Fruit fly (Drosophila melanogaster) whole organism, larva: ENCODE measurements around the gene CG1492.

Source experiments
- noc ChIP-seq: fragments of 200-800 bp; sonication (Bioruptor generic); optimal IDR thresholded peaks from 3 replicates; lab custom pipeline; 2019; ENCODE audit warnings: missing biosample characterization, mild to moderate bottlenecking, missing genetic modification characterization, moderate library complexity

CG1492 gene

DNA sequence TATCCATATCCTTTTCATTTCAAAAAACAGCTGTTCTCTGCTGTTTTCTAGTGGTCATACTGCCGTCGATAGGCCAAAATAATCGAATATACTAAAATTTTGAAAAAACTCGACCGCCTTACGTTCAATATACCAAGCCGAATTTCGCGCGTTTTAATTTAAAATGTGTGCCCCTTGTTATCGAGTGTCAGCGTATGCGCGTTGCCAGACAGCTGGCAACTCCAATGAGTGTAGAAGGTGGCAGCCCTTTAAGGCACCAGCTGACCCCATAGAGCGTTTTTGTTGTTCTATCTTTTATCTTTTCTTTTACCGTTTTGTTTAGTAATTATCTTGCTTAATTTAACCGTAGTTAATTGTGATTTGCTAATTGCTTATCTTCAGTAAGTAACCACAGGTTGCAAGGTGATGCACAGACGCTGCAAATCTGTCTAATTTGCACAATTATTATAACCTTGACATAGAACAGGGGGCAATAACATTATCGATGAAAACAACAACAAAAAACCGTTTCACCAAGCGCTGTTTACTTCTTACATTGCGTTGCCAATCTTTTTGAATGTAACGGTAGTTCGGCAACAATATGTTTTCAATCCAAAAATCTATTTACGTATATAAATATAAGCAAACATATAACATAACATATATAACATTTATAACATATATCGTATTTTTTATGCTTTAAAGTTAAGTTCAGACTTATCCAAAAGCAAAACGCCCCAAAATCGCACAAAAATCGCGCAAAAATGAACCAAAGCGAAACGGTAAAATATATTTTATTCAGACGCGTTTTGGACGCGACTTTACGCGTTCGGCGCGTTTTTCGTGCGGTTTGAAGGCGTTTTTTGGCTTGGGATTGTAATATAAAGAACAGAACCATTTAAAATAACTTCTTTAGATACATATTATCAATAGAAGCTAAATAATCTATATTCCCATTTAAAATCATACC lies at the start of gene CG1492, which contains the start of gene regucalcin:
Gene CG1492 (minus strand): TSS at position 63 of the 949 bp plus-strand sequence.
Gene regucalcin (plus strand): TSS at position 229 of the 949 bp plus-strand sequence.
- no peak for TF ChIP-seq noc (tag; lab: Kevin White, UChicago)

DNA sequence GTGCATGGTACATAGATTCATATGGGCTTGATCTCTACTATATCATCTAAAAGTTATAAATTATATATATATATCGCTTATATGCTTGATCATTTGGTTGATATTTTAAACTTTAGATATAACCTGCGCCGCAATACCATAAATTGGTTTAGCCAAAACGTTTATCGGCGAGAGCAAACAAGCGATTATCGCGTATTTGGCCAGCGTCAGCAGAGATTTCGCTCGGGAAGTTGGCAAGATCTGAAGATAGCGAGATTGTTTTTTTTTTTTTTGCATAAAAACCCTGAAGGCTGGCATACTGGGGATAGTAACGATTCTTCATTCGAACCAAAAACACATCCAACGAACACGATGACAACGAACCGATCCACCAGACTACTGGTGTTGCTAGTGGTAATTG lies 47.5 kb upstream of the CG1492 start, which contains the start of gene Muc11A:
Gene Muc11A (plus strand): TSS at position 301 of the 400 bp plus-strand sequence.
- no peak for TF ChIP-seq noc (tag; lab: Kevin White, UChicago)

DNA sequence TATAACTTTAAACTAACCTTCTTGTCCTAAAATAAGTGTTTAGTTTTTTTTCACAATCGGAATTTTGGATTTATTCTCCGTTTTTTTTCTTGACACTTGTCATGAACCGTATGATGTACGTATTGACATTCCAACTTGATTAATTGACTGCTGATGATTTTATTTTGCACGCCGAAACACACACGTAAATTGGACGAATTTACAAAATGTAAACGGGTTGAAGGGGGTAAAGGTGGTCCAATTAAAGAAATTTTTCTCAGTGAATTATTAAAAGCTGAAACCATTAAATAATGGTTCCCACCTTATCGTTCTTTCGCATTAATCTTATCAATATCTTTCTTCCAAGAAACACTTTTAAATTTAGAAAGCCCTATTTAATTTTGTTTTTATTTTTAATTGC lies 44.5 kb upstream of the CG1492 start, which contains the start of gene Uch-L5R:
Gene Uch-L5R (minus strand): TSS at position 101 of the 400 bp plus-strand sequence.
- TF ChIP-seq noc (tag; lab: Kevin White, UChicago), result no peak

DNA sequence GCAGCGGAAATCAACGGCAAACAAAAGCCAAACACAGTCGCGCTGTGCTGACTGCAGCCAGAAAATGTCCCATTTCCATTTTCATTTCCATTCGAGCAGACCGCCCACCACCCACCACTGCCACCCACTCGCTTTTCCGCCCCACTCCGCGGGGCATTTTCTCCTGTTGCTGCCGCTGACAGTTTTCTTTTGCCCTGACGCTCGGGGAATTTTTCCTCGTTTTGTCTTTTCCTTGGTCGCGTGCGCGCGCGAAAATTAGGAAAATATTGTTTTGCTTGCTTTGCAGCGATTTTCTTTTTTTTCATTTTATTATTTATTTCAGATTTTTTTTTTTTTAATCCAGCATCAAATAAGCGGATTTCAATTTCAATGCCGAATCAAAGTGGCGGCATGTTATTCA lies 38.3 kb upstream of the CG1492 start:
- TF ChIP-seq noc (tag; lab: Kevin White, UChicago), result no peak

DNA sequence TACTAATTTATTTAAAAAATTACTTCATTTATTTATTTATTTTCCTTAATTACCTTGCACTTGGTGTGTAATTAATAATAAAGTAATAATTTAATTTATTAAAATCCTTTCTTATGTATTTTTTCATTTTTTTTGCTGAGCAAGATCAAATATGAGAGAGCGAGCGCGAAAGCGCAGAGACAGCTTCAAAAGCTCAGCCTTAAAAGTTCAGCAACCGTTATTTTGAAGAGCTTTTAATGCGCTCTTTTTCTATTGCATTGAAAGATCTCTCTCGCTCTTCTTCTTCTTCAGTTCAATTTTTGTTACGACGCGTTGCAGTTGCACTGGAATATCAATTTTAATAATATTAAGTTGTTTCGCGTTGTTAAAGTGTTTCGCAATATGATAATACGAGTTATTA lies 31.4 kb upstream of the CG1492 start, which contains the start of gene Ten-a:
Gene Ten-a (plus strand): TSS at position 301 of the 400 bp plus-strand sequence.
- no peak for TF ChIP-seq noc (tag; lab: Kevin White, UChicago)

DNA sequence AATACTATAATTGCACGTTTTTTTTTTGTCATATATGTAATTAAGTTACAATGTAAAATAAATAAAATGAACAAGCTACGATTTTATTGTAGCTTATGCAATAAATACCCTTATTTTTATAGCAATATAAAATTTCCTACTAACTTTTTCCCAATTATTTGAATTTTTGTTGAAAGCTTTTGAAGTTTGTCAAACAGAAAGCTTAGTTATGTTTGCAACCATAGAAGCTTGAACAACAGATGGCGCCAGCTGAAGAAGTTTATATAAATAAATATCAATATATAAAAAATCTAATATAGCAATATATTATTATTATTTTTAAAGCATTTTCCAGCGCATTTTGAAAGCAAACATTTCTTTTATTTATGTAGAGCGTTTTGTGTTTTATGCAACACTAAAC lies 23.2 kb upstream of the CG1492 start:
- TF ChIP-seq noc (tag; lab: Kevin White, UChicago), result no peak

DNA sequence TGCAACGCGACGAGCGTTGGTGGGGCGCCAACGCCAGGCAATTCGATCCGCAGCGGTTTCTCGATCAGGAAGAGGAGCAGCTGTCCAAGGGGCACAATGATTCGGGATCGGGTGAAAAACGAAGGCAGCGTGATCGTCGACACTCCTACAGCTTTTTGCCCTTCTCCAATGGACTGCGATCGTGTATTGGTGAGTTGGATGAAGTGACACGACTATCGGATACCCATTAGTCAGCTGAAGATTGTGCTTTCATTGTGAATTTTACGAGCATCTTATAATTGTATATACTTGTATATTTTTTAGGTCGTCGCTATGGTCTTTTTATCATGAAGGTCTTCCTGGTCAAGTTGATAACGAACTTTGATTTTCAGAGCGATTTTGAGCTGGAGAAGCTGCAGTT lies 22.7 kb upstream of the CG1492 start:
- no peak for TF ChIP-seq noc (tag; lab: Kevin White, UChicago)

DNA sequence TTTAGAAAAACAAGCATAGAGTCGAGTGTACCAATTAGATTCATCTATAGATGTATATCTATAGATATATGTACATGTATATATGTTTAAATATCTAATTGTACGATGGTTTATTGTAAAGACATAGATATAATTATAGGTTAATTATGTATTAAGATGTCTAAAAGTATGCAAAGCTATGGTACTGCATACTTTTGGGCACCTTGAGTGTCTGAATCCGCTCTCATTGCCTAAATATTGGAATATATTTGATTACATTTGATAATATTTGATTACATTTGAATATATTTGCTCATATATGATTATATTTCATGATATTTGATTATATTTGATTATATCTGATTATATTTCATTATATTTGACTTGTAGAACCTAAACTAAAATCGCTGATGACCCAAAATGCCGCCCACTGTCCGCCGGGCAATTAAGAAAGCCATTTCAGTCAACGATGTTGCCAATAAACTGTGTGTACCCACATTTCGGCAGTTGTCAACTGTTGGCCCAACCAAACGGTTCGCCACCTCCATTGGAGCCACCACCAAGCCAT lies 20.2 kb upstream of the CG1492 start, which contains the start of gene Cyp318a1:
Gene Cyp318a1 (plus strand): TSS at position 497 of the 547 bp plus-strand sequence.
- TF ChIP-seq noc (tag; lab: Kevin White, UChicago), result no peak

DNA sequence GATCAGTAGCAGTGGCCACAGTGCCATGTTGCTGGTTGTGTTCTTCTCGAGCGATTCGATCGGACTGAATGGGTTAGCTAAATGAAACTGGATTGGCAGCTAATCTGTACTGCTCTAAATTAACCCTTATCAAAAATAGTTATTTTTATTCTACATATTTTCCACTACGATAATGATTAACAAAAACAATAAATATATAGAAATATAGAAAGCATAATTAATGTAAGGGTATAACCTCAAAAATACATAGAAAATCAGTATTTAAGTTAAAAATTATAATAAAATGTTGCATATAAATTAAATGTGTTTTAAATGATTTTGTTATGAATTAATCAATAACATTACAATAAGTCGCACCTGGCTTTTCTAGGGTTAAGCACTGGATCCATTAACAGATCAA lies 19.4 kb upstream of the CG1492 start, which contains the start of gene Cyp311a1:
Gene Cyp311a1 (minus strand): TSS at position 66 of the 400 bp plus-strand sequence.
- no peak for TF ChIP-seq noc (tag; lab: Kevin White, UChicago)

DNA sequence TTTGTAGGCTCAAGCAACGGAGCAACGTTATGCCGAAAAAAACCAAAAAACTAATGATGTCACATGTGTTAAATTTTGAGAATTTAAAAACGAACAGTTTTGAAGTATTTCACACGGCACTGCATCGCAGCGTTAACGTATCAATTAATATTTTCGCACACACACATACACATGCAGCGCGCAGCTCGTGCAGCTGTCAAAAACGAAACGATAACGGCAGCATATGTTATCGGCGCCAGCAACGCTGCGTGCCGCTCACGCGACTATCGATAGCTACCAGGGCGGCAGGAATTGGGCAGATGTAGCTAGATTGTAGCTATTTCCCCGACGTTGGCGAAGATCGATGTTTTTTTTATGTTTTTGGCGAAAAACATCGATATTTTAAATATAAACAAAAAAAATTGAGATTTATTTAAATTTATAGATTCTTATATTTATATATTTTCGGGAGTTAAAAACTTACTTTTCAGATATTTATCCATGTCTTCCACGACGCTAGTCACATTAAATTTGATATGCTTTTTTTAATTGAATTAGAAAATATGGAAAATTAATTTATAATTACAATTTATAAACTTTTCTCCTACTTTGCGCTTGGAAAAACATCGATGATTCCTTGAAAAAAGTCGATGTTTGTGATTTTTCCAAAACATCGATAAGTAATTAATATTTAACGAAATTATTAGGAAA lies 17.0 kb upstream of the CG1492 start, which contains the start of gene Usp7:
Gene Usp7 (minus strand): TSS at position 208 of the 690 bp plus-strand sequence.
- no peak for TF ChIP-seq noc (tag; lab: Kevin White, UChicago)

DNA sequence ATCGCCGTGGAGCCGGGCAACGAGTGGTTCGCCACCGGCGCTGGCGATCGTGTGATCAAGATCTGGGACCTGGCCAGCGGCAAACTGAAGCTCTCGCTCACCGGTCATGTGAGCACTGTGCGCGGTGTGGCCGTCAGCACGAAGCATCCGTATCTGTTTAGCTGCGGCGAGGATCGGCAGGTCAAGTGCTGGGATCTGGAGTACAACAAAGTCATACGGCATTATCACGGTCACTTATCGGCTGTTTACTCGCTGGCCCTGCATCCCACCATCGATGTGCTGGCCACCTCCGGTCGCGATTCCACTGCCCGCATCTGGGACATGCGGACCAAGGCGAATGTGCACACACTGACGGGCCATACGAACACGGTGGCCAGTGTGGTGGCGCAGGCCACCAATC lies 9.7 kb upstream of the CG1492 start:
- TF ChIP-seq noc (tag; lab: Kevin White, UChicago), result no peak

DNA sequence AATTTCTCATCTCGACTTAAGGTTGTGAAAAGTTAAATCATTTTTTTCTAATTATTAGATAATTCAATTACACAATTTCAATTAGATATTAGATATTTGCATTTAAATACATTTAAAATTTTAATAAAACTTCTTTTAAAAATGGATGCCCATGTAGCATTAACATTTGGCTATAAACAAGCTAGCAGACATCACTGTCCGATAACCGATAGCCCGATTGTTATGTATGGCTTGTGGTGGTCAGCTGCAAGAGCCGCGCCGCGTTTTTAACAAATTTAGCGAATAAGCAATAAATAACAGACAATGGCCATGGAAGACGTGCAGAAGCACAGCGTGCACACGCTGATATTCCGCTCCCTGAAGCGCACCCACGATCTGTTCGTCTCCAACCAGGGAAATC lies 8.8 kb upstream of the CG1492 start, which contains the start of gene Tango4:
Gene Tango4 (plus strand): TSS at position 212 of the 400 bp plus-strand sequence.
- no peak for TF ChIP-seq noc (tag; lab: Kevin White, UChicago)

DNA sequence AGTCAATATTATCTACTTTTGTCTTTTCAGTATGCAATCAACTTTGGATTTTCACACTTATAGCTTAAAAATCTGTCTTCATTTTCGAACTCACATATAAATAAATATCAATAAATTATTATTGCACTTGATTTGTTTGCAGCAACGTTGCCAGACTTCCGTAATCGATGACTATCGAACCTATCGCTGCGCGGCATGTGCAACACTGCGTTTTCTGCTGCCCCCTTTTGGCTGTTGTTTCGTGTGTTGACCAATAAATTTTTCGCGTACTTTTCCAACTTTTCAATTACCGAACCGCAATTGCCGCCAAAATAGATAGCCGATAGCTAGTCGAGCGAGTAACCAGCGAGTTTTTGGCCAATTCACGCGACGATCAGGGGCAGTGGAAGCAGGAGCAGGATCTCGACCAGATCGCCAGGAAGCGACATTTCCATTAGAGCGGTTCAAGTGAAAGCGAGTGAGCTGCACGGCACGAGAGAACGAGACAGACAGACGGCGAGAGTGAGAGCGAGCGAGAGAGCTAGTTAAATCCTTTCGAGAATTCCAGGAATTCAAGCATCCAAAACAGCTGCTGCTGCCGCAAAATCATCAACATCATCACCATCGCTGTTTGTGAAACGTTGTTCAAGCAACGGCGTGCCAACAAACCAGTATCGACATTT lies 6.6 kb upstream of the CG1492 start, which contains the start of gene Lsm12a:
Gene Lsm12a (plus strand): TSS at position 201 of the 662 bp plus-strand sequence.
- TF ChIP-seq noc (tag; lab: Kevin White, UChicago), result no peak

DNA sequence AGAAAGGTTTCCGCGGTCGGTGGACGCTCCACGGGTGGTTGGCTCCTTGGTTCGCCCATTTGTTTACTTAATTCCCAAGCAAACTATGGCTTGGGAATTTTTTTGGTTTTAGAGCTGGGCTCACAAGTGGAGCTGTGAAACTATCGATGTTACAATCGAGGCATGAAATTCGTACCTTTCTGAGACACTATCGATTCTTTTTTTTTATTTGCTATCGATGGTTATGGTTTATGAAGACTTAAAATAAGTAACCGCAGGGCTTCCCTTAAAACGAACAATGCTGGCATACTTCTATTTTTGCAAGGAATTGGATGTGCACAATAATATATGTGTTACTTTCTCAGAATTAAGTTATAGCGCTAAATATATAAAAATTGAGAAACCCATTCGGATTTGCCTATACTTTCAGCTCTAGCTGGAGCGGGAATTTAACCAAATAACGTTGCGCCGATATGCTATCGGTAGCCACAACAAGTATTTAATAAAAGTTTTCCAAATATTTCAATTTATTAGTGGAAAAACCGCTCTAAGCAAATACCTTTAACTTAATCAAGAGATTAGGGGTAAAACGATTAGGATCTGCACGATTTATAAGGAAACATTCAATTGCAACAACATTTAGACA lies 5.9 kb upstream of the CG1492 start, which contains the start of gene Chrac-16:
Gene Chrac-16 (minus strand): TSS at position 147 of the 625 bp plus-strand sequence.
- no peak for TF ChIP-seq noc (tag; lab: Kevin White, UChicago)
